Fruit fly (Drosophila melanogaster) whole organism, prepupa: Measurements from ENCODE around the gene CG3984.

Experiments used
- Blimp-1 ChIP-seq: fragments of 200-800 bp; sonication (Bioruptor generic); optimal IDR thresholded peaks from 3 replicates; lab custom pipeline; 2017; ENCODE audit warnings: missing biosample characterization, missing genetic modification characterization, mild to moderate bottlenecking, moderate library complexity, missing genetic modification reagents
- CG10631 ChIP-seq: fragments of 200-800 bp; sonication (Bioruptor generic); optimal IDR thresholded peaks from 2 replicates; lab custom pipeline; 2016; ENCODE audit warnings: missing biosample characterization, missing genetic modification characterization
- CG10669 ChIP-seq: fragments of 200-800 bp; sonication (Bioruptor generic); optimal IDR thresholded peaks from 3 replicates; lab custom pipeline; 2018; ENCODE audit warnings: missing biosample characterization, mild to moderate bottlenecking, missing genetic modification characterization, moderate library complexity
- CG11294 ChIP-seq: fragments of 200-800 bp; sonication (Bioruptor generic); IDR thresholded peaks from 2 replicates; pipeline ENCODE4 v1.3.6; 2022; ENCODE audit warnings: missing biosample characterization, missing genetic modification characterization
- CG11762 ChIP-seq: fragments of 200-800 bp; sonication (Bioruptor generic); optimal IDR thresholded peaks from 3 replicates; lab custom pipeline; 2016; ENCODE audit warnings: missing biosample characterization, missing genetic modification characterization; ENCODE audit not compliant: insufficient read depth
- CG11902 ChIP-seq: fragments of 200-800 bp; sonication (Bioruptor generic); optimal IDR thresholded peaks from 3 replicates; lab custom pipeline; 2016; ENCODE audit warnings: missing biosample characterization, missing genetic modification characterization
- CG15336 ChIP-seq: fragments of 200-800 bp; sonication (Bioruptor generic); IDR thresholded peaks from 2 replicates; pipeline ENCODE4 v1.3.6; 2022; ENCODE audit warnings: missing biosample characterization, missing genetic modification characterization
- CG3032 ChIP-seq: fragments of 200-800 bp; optimal IDR thresholded peaks from 2 replicates; lab custom pipeline; 2019; ENCODE audit warnings: missing biosample characterization, mild to moderate bottlenecking, missing genetic modification characterization, moderate library complexity
- CG31627 ChIP-seq: fragments of 200-800 bp; sonication (Bioruptor generic); optimal IDR thresholded peaks from 3 replicates; lab custom pipeline; 2016; ENCODE audit warnings: missing biosample characterization, missing genetic modification characterization
- CG34406 ChIP-seq: fragments of 200-800 bp; sonication (Bioruptor generic); optimal IDR thresholded peaks from 3 replicates; lab custom pipeline; 2016; ENCODE audit warnings: missing biosample characterization, missing genetic modification characterization
- CG3919 ChIP-seq: fragments of 200-800 bp; sonication (Bioruptor generic); optimal IDR thresholded peaks from 3 replicates; lab custom pipeline; 2016; ENCODE audit warnings: missing biosample characterization, missing genetic modification characterization
- CG4318 ChIP-seq: fragments of 200-800 bp; sonication (Bioruptor generic); optimal IDR thresholded peaks from 3 replicates; lab custom pipeline; 2017; ENCODE audit warnings: missing biosample characterization, mild to moderate bottlenecking, missing genetic modification characterization
- CG6163 ChIP-seq: fragments of 200-800 bp; sonication (Bioruptor generic); IDR thresholded peaks from 3 replicates; pipeline ENCODE4 v1.3.6; 2022; ENCODE audit warnings: missing biosample characterization, missing genetic modification characterization
- CG6792 ChIP-seq: fragments of 200-800 bp; sonication (Bioruptor generic); optimal IDR thresholded peaks from 3 replicates; lab custom pipeline; 2016; ENCODE audit warnings: missing biosample characterization, missing genetic modification characterization
- CG6854 ChIP-seq: fragments of 200-800 bp; sonication (Bioruptor generic); optimal IDR thresholded peaks from 2 replicates; lab custom pipeline; 2017; ENCODE audit warnings: missing biosample characterization, mild to moderate bottlenecking, missing genetic modification characterization
- CG7368 ChIP-seq: fragments of 200-800 bp; sonication (Bioruptor generic); optimal IDR thresholded peaks from 3 replicates; lab custom pipeline; 2016; ENCODE audit warnings: missing biosample characterization, missing genetic modification characterization
- CG8119 ChIP-seq: fragments of 200-800 bp; sonication (Bioruptor generic); IDR thresholded peaks from 3 replicates; pipeline ENCODE4 v1.3.6; 2022; ENCODE audit warnings: missing biosample characterization, missing genetic modification characterization
- CG8319 ChIP-seq: fragments of 200-800 bp; sonication (Bioruptor generic); optimal IDR thresholded peaks from 3 replicates; lab custom pipeline; 2016; ENCODE audit warnings: missing biosample characterization, missing genetic modification characterization
- CG8632 ChIP-seq: fragments of 200-800 bp; sonication (Bioruptor generic); optimal IDR thresholded peaks from 3 replicates; lab custom pipeline; 2016; ENCODE audit warnings: missing biosample characterization, missing genetic modification characterization
- CG9139 ChIP-seq: fragments of 200-800 bp; sonication (Bioruptor generic); optimal IDR thresholded peaks from 3 replicates; lab custom pipeline; 2017; ENCODE audit warnings: missing biosample characterization, mild to moderate bottlenecking, missing genetic modification characterization
- Eip75B ChIP-seq: fragments of 200-800 bp; sonication (Bioruptor generic); optimal IDR thresholded peaks from 3 replicates; lab custom pipeline; 2016; ENCODE audit warnings: missing biosample characterization, missing genetic modification characterization
- Ets21C ChIP-seq: fragments of 200-800 bp; sonication (Bioruptor generic); optimal IDR thresholded peaks from 3 replicates; lab custom pipeline; 2016; ENCODE audit warnings: missing biosample characterization, missing genetic modification characterization
- Ets96B ChIP-seq: fragments of 200-800 bp; optimal IDR thresholded peaks from 2 replicates; lab custom pipeline; 2019; ENCODE audit warnings: missing biosample characterization, mild to moderate bottlenecking, missing genetic modification characterization, moderate library complexity
- Gug ChIP-seq: fragments of 200-800 bp; sonication (Bioruptor generic); IDR thresholded peaks from 2 replicates; pipeline ENCODE4 v1.3.6; 2022; ENCODE audit warnings: missing biosample characterization, missing genetic modification characterization
- Hr38 ChIP-seq: sonication (Bioruptor generic); optimal IDR thresholded peaks from 2 replicates; lab custom pipeline; 2016; ENCODE audit warnings: missing biosample characterization, missing genetic modification characterization
- Hr39 ChIP-seq: fragments of 200-800 bp; sonication (Bioruptor generic); optimal IDR thresholded peaks from 2 replicates; lab custom pipeline; 2016; ENCODE audit warnings: missing biosample characterization, missing genetic modification characterization
- Hr4 ChIP-seq: fragments of 200-800 bp; sonication (Bioruptor generic); optimal IDR thresholded peaks from 3 replicates; lab custom pipeline; 2016; ENCODE audit warnings: missing biosample characterization, missing genetic modification characterization
- Met ChIP-seq: fragments of 200-800 bp; sonication (Bioruptor generic); optimal IDR thresholded peaks from 3 replicates; lab custom pipeline; 2016; ENCODE audit warnings: missing biosample characterization, missing genetic modification characterization
- OdsH ChIP-seq: fragments of 200-800 bp; sonication (Bioruptor generic); optimal IDR thresholded peaks from 3 replicates; lab custom pipeline; 2016; ENCODE audit warnings: missing biosample characterization, missing genetic modification characterization
- Smox ChIP-seq: fragments of 200-800 bp; sonication (Bioruptor generic); optimal IDR thresholded peaks from 3 replicates; lab custom pipeline; 2016; ENCODE audit warnings: missing biosample characterization, missing genetic modification characterization
- Sox102F ChIP-seq: fragments of 200-800 bp; sonication (Bioruptor generic); optimal IDR thresholded peaks from 2 replicates; lab custom pipeline; 2016; ENCODE audit warnings: missing biosample characterization, mild to moderate bottlenecking, missing genetic modification characterization
- Sox14 ChIP-seq: fragments of 200-800 bp; sonication (Bioruptor generic); optimal IDR thresholded peaks from 3 replicates; lab custom pipeline; 2016; ENCODE audit warnings: missing biosample characterization, missing genetic modification characterization
- achi ChIP-seq: fragments of 200-800 bp; sonication (Bioruptor generic); optimal IDR thresholded peaks from 3 replicates; lab custom pipeline; 2016; ENCODE audit warnings: missing biosample characterization, missing genetic modification characterization
- acj6 ChIP-seq: fragments of 200-800 bp; sonication (Bioruptor generic); optimal IDR thresholded peaks from 3 replicates; lab custom pipeline; 2016; ENCODE audit warnings: missing biosample characterization, missing genetic modification characterization
- cyc ChIP-seq: fragments of 200-800 bp; sonication (Bioruptor generic); optimal IDR thresholded peaks from 3 replicates; lab custom pipeline; 2016; ENCODE audit warnings: missing biosample characterization, missing genetic modification characterization
- dac ChIP-seq: fragments of 200-800 bp; sonication (Bioruptor generic); optimal IDR thresholded peaks from 2 replicates; lab custom pipeline; 2017; ENCODE audit warnings: missing biosample characterization, mild to moderate bottlenecking, missing genetic modification characterization
- dsx ChIP-seq: fragments of 200-800 bp; optimal IDR thresholded peaks from 3 replicates; lab custom pipeline; 2019; ENCODE audit warnings: missing biosample characterization, mild to moderate bottlenecking, missing genetic modification characterization, moderate library complexity; ENCODE audit not compliant: poor library complexity, severe bottlenecking
- eg ChIP-seq: fragments of 200-800 bp; sonication (Bioruptor generic); IDR thresholded peaks from 3 replicates; pipeline ENCODE4 v1.3.6; 2022; ENCODE audit warnings: missing biosample characterization, missing genetic modification characterization
- fd59A ChIP-seq: fragments of 200-800 bp; sonication (Bioruptor generic); optimal IDR thresholded peaks from 2 replicates; lab custom pipeline; 2017; ENCODE audit warnings: missing biosample characterization, mild to moderate bottlenecking, missing genetic modification characterization, missing genetic modification reagents
- fkh ChIP-seq: fragments of 200-800 bp; sonication (Bioruptor generic); optimal IDR thresholded peaks from 3 replicates; lab custom pipeline; 2017; ENCODE audit warnings: missing biosample characterization, mild to moderate bottlenecking, missing genetic modification characterization, moderate library complexity
- lz ChIP-seq: fragments of 200-800 bp; sonication (Bioruptor generic); optimal IDR thresholded peaks from 3 replicates; lab custom pipeline; 2016; ENCODE audit warnings: missing biosample characterization, missing genetic modification characterization
- salr ChIP-seq, 2 experiments: fragments of 200-800 bp; sonication (Bioruptor generic); optimal IDR thresholded peaks; 3 replicates each; lab custom pipeline; 2016 to 2018; ENCODE audit warnings: missing biosample characterization in 2 of 2, missing genetic modification characterization in 2 of 2, mild to moderate bottlenecking in 1 of 2
- svp ChIP-seq: fragments of 200-800 bp; sonication (Bioruptor generic); peaks from one replicate; lab custom pipeline; 2016; ENCODE audit warnings: missing biosample characterization, missing genetic modification characterization
- topi ChIP-seq: fragments of 200-800 bp; sonication (Bioruptor generic); optimal IDR thresholded peaks from 3 replicates; lab custom pipeline; 2016; ENCODE audit warnings: missing biosample characterization, missing genetic modification characterization
- vri ChIP-seq: fragments of 200-800 bp; sonication (Bioruptor generic); optimal IDR thresholded peaks from 3 replicates; lab custom pipeline; 2016; ENCODE audit warnings: missing biosample characterization, mild to moderate bottlenecking, missing genetic modification characterization

The CG3984 gene

DNA sequence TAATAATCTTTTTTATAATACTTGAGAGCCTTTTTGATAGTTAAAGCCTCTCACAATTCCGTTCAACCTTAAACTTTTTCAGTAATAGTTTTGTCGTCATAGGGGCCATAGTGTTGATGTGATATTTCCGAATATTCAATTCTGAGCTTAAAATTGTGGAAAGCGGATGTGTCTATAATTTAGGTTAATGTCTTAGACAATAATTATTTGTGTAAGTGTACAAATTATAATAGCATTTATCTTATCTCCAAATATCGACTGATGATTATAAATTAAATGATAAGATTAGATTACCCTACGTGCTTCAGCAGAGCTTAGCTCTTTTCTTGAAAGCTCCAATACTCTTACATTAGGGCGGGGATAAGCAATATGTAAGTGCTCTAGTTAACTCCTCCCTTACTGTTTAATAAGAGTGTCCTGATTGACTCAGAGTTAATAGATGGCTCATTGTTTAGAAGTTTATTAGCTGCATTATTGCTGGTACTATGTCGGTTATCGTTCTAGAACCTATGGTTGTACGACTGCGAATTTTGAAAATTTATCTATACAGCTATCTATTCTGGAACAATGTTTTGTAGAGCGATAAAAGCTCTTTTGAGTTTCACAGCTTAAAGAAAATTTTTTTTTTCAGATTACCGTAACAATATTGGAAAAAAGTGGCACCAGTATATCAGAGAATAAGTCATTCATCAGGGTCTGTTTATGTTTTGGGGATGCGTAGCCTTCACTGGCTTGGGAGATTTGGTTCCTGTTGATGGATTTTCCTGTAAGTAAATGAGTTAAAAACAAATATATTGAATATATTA is 2.3 kb downstream of the CG3984 start (continued):
- peak; percentile 35 for TF ChIP-seq acj6 (GFP tag; lab: Kevin White, UChicago)
- peak; percentile 50 for TF ChIP-seq Met (GFP tag; lab: Kevin White, UChicago)
- TF ChIP-seq OdsH (GFP tag; lab: Kevin White, UChicago), result no peak

DNA sequence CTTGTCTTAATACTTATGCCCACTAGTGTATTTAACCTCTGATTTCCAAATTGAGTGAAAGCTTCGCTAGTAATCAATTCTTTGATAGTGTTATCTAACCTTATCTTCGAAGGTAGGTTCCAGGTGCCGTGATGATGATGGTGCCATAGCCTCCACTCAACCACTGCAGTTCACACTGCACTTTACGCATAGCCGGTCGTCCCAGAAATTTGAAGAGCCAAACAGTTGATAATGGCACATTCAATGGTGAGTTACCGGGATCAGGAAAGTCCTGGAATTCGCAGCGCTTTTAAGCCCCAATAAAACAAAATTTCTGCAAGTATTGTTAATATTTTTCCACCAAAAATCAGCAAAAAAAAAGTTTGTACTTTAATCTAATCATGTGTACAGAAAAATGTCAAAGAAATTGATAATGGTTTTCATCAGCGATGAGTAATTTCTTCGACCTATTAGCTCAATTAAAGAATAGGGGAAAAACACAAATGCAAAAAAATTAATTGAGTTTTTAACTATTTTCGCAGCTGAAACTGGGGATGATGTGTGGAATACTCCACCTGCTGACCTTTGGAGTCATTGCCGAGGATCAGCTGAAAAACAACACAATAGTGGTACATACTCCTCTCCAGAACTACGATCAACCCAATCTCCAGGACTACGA is 3.0 kb downstream of the CG3984 start, which contains the start of gene CG3987:
Gene CG3987, plus strand, starts transcription at position 143 of the 658 bp plus-strand sequence.
- TF ChIP-seq Blimp-1 (GFP tag; lab: Kevin White, UChicago) (no peak), fkh (GFP tag; lab: Kevin White, UChicago) (no peak), vri (peak; percentile 70)

DNA sequence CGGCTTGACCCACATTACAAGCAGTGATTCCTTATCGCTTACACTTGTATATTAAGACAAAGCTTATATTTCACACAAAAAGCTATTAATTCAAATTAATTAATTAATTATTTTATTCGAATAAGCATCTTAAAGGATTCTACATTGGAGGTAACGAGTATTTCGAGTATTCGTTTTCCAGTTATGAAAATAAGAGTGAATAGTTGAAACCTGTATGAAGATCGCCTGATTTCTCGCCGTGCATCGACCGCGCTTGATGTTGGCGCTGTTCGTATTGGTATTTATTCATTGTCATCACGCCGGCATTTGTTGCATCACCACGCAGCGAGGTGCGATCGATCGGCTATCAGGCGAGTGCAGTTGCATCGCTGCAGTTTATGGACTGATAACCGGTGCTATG is 8.5 kb downstream of the CG3984 start:
- TF ChIP-seq CG8119 (GFP tag; lab: Robert Waterston, UW) (no peak; the same call in 2 of the 3 replicates), fkh (GFP tag; lab: Kevin White, UChicago) (no peak), CG31627 (GFP tag; lab: Kevin White, UChicago) (peak; percentile 17), CG6792 (GFP tag; lab: Kevin White, UChicago) (peak; percentile 73), CG7368 (GFP tag; lab: Kevin White, UChicago) (peak; percentile 64), CG10631 (GFP tag; lab: Kevin White, UChicago) (peak; percentile 70), Smox (GFP tag; lab: Kevin White, UChicago) (peak; percentile 44), fd59A (GFP tag; lab: Kevin White, UChicago) (peak; percentile 50), Ets21C (GFP tag; lab: Kevin White, UChicago) (no peak), svp (peak; percentile 82), CG8632 (GFP tag; lab: Kevin White, UChicago) (peak; percentile 73), salr (GFP tag; optimal IDR thresholded peaks at IDR 0.05; lab: Kevin White, UChicago) (peak; percentile 54 to 58), CG6163 (GFP tag; lab: Robert Waterston, UW) (peak; percentile 85), CG15336 (GFP tag; lab: Robert Waterston, UW) (peak; percentile 85), Met (GFP tag; lab: Kevin White, UChicago) (peak; percentile 45), CG34406 (GFP tag; lab: Kevin White, UChicago) (peak; percentile 67), CG3032 (tag; lab: Kevin White, UChicago) (peak; percentile 75), Sox14 (GFP tag; lab: Kevin White, UChicago) (peak; percentile 60), Eip75B (GFP tag; lab: Kevin White, UChicago) (peak; percentile 80), Hr4 (GFP tag; lab: Kevin White, UChicago) (peak; percentile 85), CG10669 (GFP tag; lab: Kevin White, UChicago) (peak; percentile 66), achi (GFP tag; lab: Kevin White, UChicago) (peak; percentile 79), CG3919 (GFP tag; lab: Kevin White, UChicago) (peak; percentile 66), Gug (peak; percentile 66), Ets96B (tag; lab: Kevin White, UChicago) (peak; percentile 76), CG6854 (GFP tag; lab: Kevin White, UChicago) (no peak), CG11762 (GFP tag; lab: Kevin White, UChicago) (peak; percentile 54), dac (peak; percentile 33), dsx (GFP tag; lab: Kevin White, UChicago) (no peak), Hr38 (no peak), Hr39 (peak; percentile 30), CG4318 (GFP tag; lab: Kevin White, UChicago) (peak; percentile 50), CG8319 (GFP tag; lab: Kevin White, UChicago) (peak; percentile 63), CG11294 (peak; percentile 77), lz (peak; percentile 36), CG11902 (GFP tag; lab: Kevin White, UChicago) (peak; percentile 10), eg (GFP tag; lab: Robert Waterston, UW) (peak; percentile 89), OdsH (GFP tag; lab: Kevin White, UChicago) (peak; percentile 77), acj6 (GFP tag; lab: Kevin White, UChicago) (peak; percentile 70), Sox102F (GFP tag; lab: Kevin White, UChicago) (peak; percentile 43), topi (GFP tag; lab: Kevin White, UChicago) (peak; percentile 58), cyc (GFP tag; lab: Kevin White, UChicago) (no peak), CG9139 (GFP tag; lab: Kevin White, UChicago) (no peak)
